Worm (Caenorhabditis elegans): ENCODE results near the gene Y25C1A.8.

ce11 chrII:3108101-3108500 is 31.3 kb upstream of the Y25C1A.8 start:
- TF ChIP-seq W03F9.2 (tag; optimal IDR thresholded peaks at IDR 0.05) (no peak), dao-5 (tag; optimal IDR thresholded peaks at IDR 0.05) (no peak), him-1 (tag; optimal IDR thresholded peaks at IDR 0.05) (no peak)
